Fruit fly (Drosophila melanogaster) whole organism, adult: Measurements from ENCODE around the gene CG15404.

Experiments
- CG11617 ChIP-seq: fragments of 200-800 bp; sonication (Bioruptor generic); optimal IDR thresholded peaks from 2 replicates; lab custom pipeline; 2017; ENCODE audit warnings: mild to moderate bottlenecking, missing biosample characterization, missing genetic modification reagents, missing genetic modification characterization
- CG12768 ChIP-seq: fragments of 200-800 bp; sonication (Bioruptor generic); optimal IDR thresholded peaks from 2 replicates; lab custom pipeline; 2017; ENCODE audit warnings: missing biosample characterization, missing genetic modification characterization, mild to moderate bottlenecking, moderate library complexity, missing genetic modification reagents
- CG14711 ChIP-seq: fragments of 200-800 bp; sonication (Bioruptor generic); optimal IDR thresholded peaks from 2 replicates; lab custom pipeline; 2018; ENCODE audit warnings: missing biosample characterization, mild to moderate bottlenecking, missing genetic modification characterization, moderate library complexity
- CG1620 ChIP-seq: fragments of 200-800 bp; sonication (Bioruptor generic); optimal IDR thresholded peaks from 2 replicates; lab custom pipeline; 2016; ENCODE audit warnings: missing biosample characterization, missing genetic modification characterization
- CG33017 ChIP-seq: fragments of 200-800 bp; sonication (Bioruptor generic); optimal IDR thresholded peaks from 2 replicates; lab custom pipeline; 2018; ENCODE audit warnings: missing biosample characterization, mild to moderate bottlenecking, missing genetic modification characterization, moderate library complexity
- CG5204 ChIP-seq: fragments of 200-800 bp; sonication (Bioruptor generic); optimal IDR thresholded peaks from 2 replicates; lab custom pipeline; 2016; ENCODE audit warnings: missing biosample characterization, missing genetic modification characterization
- CG7045 ChIP-seq: fragments of 200-800 bp; sonication (Bioruptor generic); optimal IDR thresholded peaks from 2 replicates; lab custom pipeline; 2017; ENCODE audit warnings: missing biosample characterization, mild to moderate bottlenecking, missing genetic modification characterization
- CG7101 ChIP-seq: fragments of 200-800 bp; sonication (Bioruptor generic); optimal IDR thresholded peaks from 2 replicates; lab custom pipeline; 2018; ENCODE audit warnings: missing biosample characterization, mild to moderate bottlenecking, missing genetic modification characterization, moderate library complexity
- Clk ChIP-seq: fragments of 200-800 bp; sonication (Bioruptor generic); optimal IDR thresholded peaks from 2 replicates; lab custom pipeline; 2017; ENCODE audit warnings: missing biosample characterization, missing genetic modification characterization
- Crg-1 ChIP-seq: fragments of 200-800 bp; sonication (Bioruptor generic); optimal IDR thresholded peaks from 2 replicates; lab custom pipeline; 2016; ENCODE audit warnings: missing biosample characterization, missing genetic modification characterization
- Hr96 ChIP-seq: fragments of 200-800 bp; sonication (Bioruptor generic); optimal IDR thresholded peaks from 2 replicates; lab custom pipeline; 2016; ENCODE audit warnings: missing biosample characterization, missing genetic modification characterization
- Mnt ChIP-seq: fragments of 200-800 bp; sonication (Bioruptor generic); optimal IDR thresholded peaks from 2 replicates; lab custom pipeline; 2016; ENCODE audit warnings: missing biosample characterization, mild to moderate bottlenecking, missing genetic modification characterization
- bab1 ChIP-seq: fragments of 200-800 bp; sonication (Bioruptor generic); optimal IDR thresholded peaks from 3 replicates; lab custom pipeline; 2019; ENCODE audit warnings: missing biosample characterization, mild to moderate bottlenecking, missing genetic modification characterization, moderate library complexity
- cic ChIP-seq: fragments of 200-800 bp; sonication (Bioruptor generic); optimal IDR thresholded peaks from 2 replicates; lab custom pipeline; 2017; ENCODE audit warnings: missing biosample characterization, mild to moderate bottlenecking, missing genetic modification characterization, moderate library complexity
- cnc ChIP-seq, 2 experiments: fragments of >200 bp; optimal IDR thresholded peaks; 2 replicates each; lab custom pipeline; 2017
- kay ChIP-seq: fragments of 200-800 bp; sonication (Bioruptor generic); peaks from one replicate; lab custom pipeline; 2016; ENCODE audit warnings: missing biosample characterization, missing genetic modification characterization, borderline replicate concordance
- ovo ChIP-seq: fragments of 200-800 bp; sonication (Bioruptor generic); optimal IDR thresholded peaks from 2 replicates; lab custom pipeline; 2016; ENCODE audit warnings: missing biosample characterization, missing genetic modification characterization
- pad ChIP-seq: fragments of 200-800 bp; sonication (Bioruptor generic); optimal IDR thresholded peaks from 3 replicates; lab custom pipeline; 2017; ENCODE audit warnings: missing biosample characterization, missing genetic modification characterization, mild to moderate bottlenecking, moderate library complexity, missing genetic modification reagents
- tj ChIP-seq: fragments of 200-800 bp; sonication (Bioruptor generic); optimal IDR thresholded peaks from 3 replicates; lab custom pipeline; 2017; ENCODE audit warnings: missing biosample characterization, mild to moderate bottlenecking, missing genetic modification characterization, moderate library complexity
- toe ChIP-seq: fragments of 200-800 bp; sonication (Bioruptor generic); optimal IDR thresholded peaks from 2 replicates; lab custom pipeline; 2016; ENCODE audit warnings: missing biosample characterization, missing genetic modification characterization

The CG15404 gene

DNA sequence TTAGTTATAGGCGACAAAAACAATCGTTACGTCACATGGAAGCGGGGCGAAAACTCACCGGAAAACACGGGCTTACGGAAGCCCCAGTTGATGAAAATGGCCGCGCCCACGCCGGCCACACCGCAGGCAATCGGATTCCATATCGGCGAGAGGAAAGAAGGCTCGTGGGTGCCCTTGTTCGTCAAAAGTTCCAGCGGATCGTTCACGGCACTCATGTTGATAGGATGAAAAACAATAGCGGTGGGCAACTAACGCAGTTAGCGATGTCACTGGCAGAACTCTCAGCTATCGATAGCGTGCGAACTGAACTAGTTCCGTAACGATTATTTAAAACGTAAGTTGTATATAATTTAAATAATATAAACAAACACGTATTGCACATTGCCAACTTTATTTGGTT is 28.3 kb upstream of the CG15404 start, which contains the start of gene ND-B14.5B:
Gene ND-B14.5B, minus strand, starts transcription at position 379 of the 400 bp plus-strand sequence.
- TF ChIP-seq bab1 (GFP tag; lab: Kevin White, UChicago): peak; percentile 14
- TF ChIP-seq cic: no peak

DNA sequence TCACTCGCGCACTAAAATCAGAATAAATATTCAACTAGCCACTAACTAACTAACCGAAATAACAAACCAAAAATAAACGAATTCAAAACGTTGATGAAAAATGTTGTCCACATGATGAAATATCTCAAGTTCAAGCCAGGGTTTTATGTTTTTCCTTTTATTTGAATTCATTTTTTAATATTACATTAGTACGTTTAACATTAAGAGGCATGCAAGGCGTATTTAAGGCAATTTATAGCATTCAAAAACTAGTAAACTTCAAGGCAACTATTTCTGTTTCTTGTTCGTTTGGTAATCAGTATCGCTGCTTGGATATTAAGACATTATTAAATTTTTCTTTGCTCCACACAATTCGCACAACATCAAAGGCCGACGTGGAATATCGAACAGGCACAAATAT is 27.9 kb upstream of the CG15404 start:
- TF ChIP-seq CG7101 (tag; lab: Kevin White, UChicago) (no peak), kay (peak; percentile 83)

DNA sequence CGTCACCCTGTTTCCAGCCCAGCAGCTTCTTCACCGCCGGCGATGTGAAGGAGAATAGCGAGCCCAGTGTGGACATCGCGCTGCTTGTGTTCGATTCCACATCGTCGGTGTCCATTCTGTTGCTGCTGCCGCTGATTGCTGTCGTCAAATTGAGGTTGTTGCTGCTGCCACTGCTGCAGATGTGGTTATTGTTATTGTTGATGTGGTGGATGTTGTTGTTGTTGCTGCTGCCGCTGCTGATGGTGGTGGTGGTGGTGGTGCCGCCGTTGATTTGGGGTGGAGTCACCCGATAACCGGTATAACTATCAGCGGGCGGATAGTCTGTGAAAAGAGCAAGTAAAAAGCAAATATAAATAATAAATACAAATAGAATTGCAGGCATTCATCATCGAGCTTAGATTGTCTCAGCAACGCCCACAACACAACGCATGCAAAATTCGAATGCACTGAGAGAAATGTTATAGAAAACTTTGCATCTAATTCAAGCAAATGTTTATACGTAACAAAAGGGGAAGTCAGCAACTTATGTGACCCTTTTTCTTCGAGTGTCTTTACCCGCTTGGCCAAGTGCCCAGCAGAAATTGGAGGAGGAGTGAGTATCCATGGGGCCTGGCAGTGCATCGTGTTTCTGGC is 24.7 kb upstream of the CG15404 start:
- TF ChIP-seq pad (GFP tag; lab: Kevin White, UChicago): no peak
- no peak for TF ChIP-seq CG1620 (GFP tag; lab: Kevin White, UChicago)
- no peak for TF ChIP-seq bab1 (GFP tag; lab: Kevin White, UChicago)
- TF ChIP-seq Mnt: no peak
- TF ChIP-seq Hr96: no peak
- no peak for TF ChIP-seq CG33017 (tag; lab: Kevin White, UChicago)
- no peak for TF ChIP-seq CG5204 (GFP tag; lab: Kevin White, UChicago)
- TF ChIP-seq CG11617 (GFP tag; lab: Kevin White, UChicago): no peak
- TF ChIP-seq CG14711 (tag; lab: Kevin White, UChicago): no peak
- no peak for TF ChIP-seq CG7045 (GFP tag; lab: Kevin White, UChicago)
- TF ChIP-seq Crg-1: no peak
- TF ChIP-seq toe: no peak
- no peak for TF ChIP-seq CG7101 (tag; lab: Kevin White, UChicago)
- no peak for TF ChIP-seq kay
- TF ChIP-seq ovo (GFP tag; lab: Kevin White, UChicago): no peak
- TF ChIP-seq tj (GFP tag; lab: Kevin White, UChicago): no peak
- no peak for TF ChIP-seq CG12768 (GFP tag; lab: Kevin White, UChicago)
- TF ChIP-seq Clk (GFP tag; lab: Kevin White, UChicago): no peak

DNA sequence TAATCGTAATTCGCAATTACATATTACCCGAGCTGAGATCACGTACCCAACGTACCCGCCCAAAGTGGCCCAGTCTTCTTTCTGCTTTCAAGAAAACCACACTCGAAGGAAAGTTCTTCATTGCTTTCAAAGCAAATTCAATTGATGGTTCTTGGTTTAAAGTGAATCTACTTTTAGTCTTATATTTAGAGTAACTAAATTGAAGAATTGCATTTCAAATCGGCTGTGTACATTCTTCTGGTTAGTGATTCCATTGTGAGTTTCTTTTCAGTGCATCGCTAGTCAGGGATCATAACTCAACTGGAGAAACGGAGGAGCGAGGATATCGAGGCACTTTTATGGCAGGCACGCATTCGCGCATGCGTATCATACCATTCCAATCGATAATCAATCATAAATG is 22.1 kb upstream of the CG15404 start:
- TF ChIP-seq kay (no peak), Mnt (no peak)

DNA sequence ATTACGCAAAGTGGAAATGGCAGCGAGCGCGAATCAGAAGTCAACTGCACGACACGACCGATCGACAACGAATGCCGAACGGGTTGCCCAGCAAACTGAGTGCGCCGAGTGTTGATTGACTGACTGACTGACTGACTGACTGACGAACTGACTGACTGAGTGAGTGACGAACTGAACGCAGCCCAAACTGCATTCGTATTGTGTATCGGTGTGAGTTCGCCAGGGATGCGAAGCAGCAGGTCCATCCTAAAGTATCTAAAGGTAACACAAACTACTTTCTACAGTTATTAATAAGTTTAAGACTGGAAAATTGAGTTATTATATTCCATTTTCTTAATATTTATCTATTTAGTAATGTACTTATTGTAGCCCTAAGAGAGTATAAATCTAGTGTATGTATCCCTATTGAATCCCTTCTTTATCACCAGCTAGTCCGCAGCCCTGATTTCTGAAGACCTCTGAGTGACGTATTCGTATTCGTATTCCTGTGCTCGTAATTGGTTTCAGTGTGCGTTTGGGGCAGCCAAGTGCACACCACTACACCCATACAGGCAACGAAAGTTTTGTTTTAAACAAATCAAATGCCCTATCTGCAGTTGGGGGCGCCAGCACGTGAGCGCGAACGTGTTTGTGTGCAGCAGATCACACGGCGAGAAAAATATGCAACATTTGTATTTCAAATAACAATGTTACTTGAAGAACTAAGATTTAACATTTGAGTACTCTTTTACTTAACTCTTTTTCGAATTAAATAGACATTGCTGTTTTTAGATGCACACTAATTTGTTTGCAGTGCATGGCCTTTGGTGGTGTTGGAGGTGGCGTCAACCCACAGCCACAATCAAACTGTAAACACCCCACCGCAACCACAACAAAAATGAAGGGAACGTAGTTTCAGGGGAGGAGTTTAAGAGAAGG is 20.8 kb upstream of the CG15404 start:
- TF ChIP-seq Crg-1 (no peak), ovo (GFP tag; lab: Kevin White, UChicago) (no peak), CG5204 (GFP tag; lab: Kevin White, UChicago) (peak; percentile 61), CG11617 (GFP tag; lab: Kevin White, UChicago) (peak; percentile 39), tj (GFP tag; lab: Kevin White, UChicago) (peak; percentile 29), Hr96 (peak; percentile 62), kay (peak; percentile 86), CG33017 (tag; lab: Kevin White, UChicago) (peak; percentile 80), pad (GFP tag; lab: Kevin White, UChicago) (peak; percentile 29), cnc (optimal IDR thresholded peaks at IDR 0.05; lab: Kevin White, UChicago) (no peak), Clk (GFP tag; lab: Kevin White, UChicago) (peak; percentile 14), cic (no peak), CG12768 (GFP tag; lab: Kevin White, UChicago) (peak; percentile 65), toe (peak; percentile 16), CG7045 (GFP tag; lab: Kevin White, UChicago) (peak; percentile 27), CG1620 (GFP tag; lab: Kevin White, UChicago) (no peak), bab1 (GFP tag; lab: Kevin White, UChicago) (peak; percentile 28), Mnt (peak; percentile 34), CG14711 (tag; lab: Kevin White, UChicago) (peak; percentile 63), CG7101 (tag; lab: Kevin White, UChicago) (peak; percentile 75)

DNA sequence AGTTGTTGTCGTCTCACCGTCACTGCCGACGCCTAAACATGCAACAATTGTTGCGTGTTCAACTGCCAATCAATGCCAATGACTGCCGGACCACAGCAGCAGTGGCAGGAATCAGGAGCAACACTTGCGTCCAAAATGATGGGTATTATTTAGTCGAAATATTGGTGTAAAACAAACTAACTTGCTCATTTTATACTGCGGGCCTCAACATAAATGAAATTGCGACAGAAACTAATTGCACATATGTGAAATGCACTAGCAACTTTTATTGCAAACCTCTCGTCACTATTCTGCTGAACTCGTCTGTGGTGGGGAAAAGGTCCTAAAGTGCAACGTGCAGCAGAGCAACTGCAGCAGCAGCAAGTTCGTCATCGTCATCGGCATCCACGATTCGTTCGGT is 19.0 kb upstream of the CG15404 start:
- TF ChIP-seq Mnt (no peak), pad (GFP tag; lab: Kevin White, UChicago) (no peak), cnc (optimal IDR thresholded peaks at IDR 0.05; lab: Kevin White, UChicago) (no peak), toe (no peak)

DNA sequence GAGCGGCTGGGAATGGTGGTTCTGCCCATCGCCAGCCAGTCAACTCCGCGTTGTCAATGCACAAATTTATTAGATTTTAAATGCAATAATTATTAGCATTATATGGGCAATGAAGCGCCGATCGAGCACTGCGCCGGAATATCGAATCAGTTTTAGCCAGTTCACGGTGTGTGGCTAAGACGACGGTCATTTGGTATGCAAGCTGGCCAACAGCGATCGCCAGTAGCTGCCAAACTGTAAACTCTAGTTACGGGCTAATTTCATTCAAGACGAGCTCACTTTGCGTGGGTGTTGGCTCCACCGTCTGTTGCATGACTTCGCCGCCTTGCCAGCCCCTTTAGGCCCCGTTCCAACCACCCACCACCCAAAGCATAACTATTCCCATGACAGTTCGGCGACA is 18.0 kb upstream of the CG15404 start:
- TF ChIP-seq Hr96 (no peak), bab1 (GFP tag; lab: Kevin White, UChicago) (no peak), CG14711 (tag; lab: Kevin White, UChicago) (no peak), Clk (GFP tag; lab: Kevin White, UChicago) (no peak), toe (no peak)
